Worm (Caenorhabditis elegans) whole organism, young adult: ENCODE measurements around the gene C17G10.7.

Experiments used
- Y56A3A.18 ChIP-seq: fragments of 200-800 bp; sonication (Bioruptor generic); IDR thresholded peaks from 2 replicates; pipeline ENCODE4 v1.3.6; 2022; ENCODE audit warnings: missing genetic modification reagents, missing genetic modification characterization, missing compliant biosample characterization
- lsl-1 ChIP-seq: fragments of 200-800 bp; sonication (Bioruptor generic); optimal IDR thresholded peaks from 2 replicates; lab custom pipeline; 2018; ENCODE audit warnings: mild to moderate bottlenecking, missing genetic modification characterization, moderate library complexity, missing compliant biosample characterization
- madf-3 ChIP-seq: fragments of 200-800 bp; sonication (Bioruptor generic); IDR thresholded peaks from 2 replicates; pipeline ENCODE4 v1.3.6; 2022; ENCODE audit warnings: missing genetic modification reagents, missing genetic modification characterization, missing compliant biosample characterization
- nfya-1 ChIP-seq: sonication (generic microtip); optimal IDR thresholded peaks from 2 replicates; lab custom pipeline; 2017; ENCODE audit warnings: antibody characterized with exemption, missing compliant biosample characterization, missing genetic modification characterization, borderline replicate concordance; ENCODE audit not compliant: insufficient read depth
- nfyb-1 ChIP-seq: fragments of 200-800 bp; sonication (Bioruptor generic); IDR thresholded peaks from 2 replicates; pipeline ENCODE4 v1.3.6; 2022; ENCODE audit warnings: missing genetic modification reagents, missing genetic modification characterization, missing compliant biosample characterization
- nhr-179 ChIP-seq: sonication (generic microtip); optimal IDR thresholded peaks from 2 replicates; lab custom pipeline; 2016; ENCODE audit warnings: mild to moderate bottlenecking, missing genetic modification characterization, missing compliant biosample characterization
- sea-2 ChIP-seq: fragments of 200-800 bp; sonication (Bioruptor generic); IDR thresholded peaks from 2 replicates; pipeline ENCODE4 v1.3.6; 2022; ENCODE audit warnings: missing genetic modification characterization, missing compliant biosample characterization

- TF ChIP-seq nhr-179 (tag; lab: Kevin White, UChicago) (no peak), nfyb-1 (GFP tag; lab: Robert Waterston, UW) (no peak), nfya-1 (tag; lab: Kevin White, UChicago) (no peak), sea-2 (GFP tag; lab: Robert Waterston, UW) (no peak), lsl-1 (GFP tag; lab: Kevin White, UChicago) (no peak), madf-3 (GFP tag; lab: Robert Waterston, UW) (no peak), Y56A3A.18 (GFP tag; lab: Robert Waterston, UW) (no peak)
These were observed 18.0 kb downstream of the C17G10.7 start, which contains the start of gene C17G10.13 for ce11 chrII:5589690-5590089.
